Fruit fly (Drosophila melanogaster): ENCODE results near the gene knk.

knk gene

dm6 chr3R:10093252-10094030, 32.0 kb downstream of the knk start (continued):
- no peak for TF ChIP-seq CG7928 (GFP tag; optimal IDR thresholded peaks at IDR 0.05)
- TF ChIP-seq CG8281 (tag; optimal IDR thresholded peaks at IDR 0.05): no peak
- no peak for TF ChIP-seq trh (GFP tag; optimal IDR thresholded peaks at IDR 0.05)
- no peak for TF ChIP-seq corto (GFP tag; optimal IDR thresholded peaks at IDR 0.05)
- TF ChIP-seq chn (GFP tag; optimal IDR thresholded peaks at IDR 0.05): no peak
- TF ChIP-seq CG8089 (GFP tag; optimal IDR thresholded peaks at IDR 0.05): no peak
- TF ChIP-seq YL-1 (GFP tag; optimal IDR thresholded peaks at IDR 0.05): no peak
- TF ChIP-seq CG18262 (tag; optimal IDR thresholded peaks at IDR 0.05): no peak
- no peak for TF ChIP-seq nerfin-1 (tag; optimal IDR thresholded peaks at IDR 0.05)
- TF ChIP-seq CG8924 (tag; optimal IDR thresholded peaks at IDR 0.05): no peak
- TF ChIP-seq gem (tag; optimal IDR thresholded peaks at IDR 0.05): no peak
- no peak for TF ChIP-seq CG7745 (tag; optimal IDR thresholded peaks at IDR 0.05)
- no peak for TF ChIP-seq CG12942 (GFP tag; optimal IDR thresholded peaks at IDR 0.05)
- no peak for TF ChIP-seq br (optimal IDR thresholded peaks at IDR 0.05)
- no peak for TF ChIP-seq gsb-n (tag; optimal IDR thresholded peaks at IDR 0.05)
- no peak for TF ChIP-seq CG12219 (GFP tag; optimal IDR thresholded peaks at IDR 0.05)
- no peak for TF ChIP-seq bab2 (GFP tag; optimal IDR thresholded peaks at IDR 0.05)
- peak; percentile 55 for TF ChIP-seq CG1832 (GFP tag; optimal IDR thresholded peaks at IDR 0.05)
- TF ChIP-seq ftz-f1 (GFP tag; optimal IDR thresholded peaks at IDR 0.05): peak; percentile 90
- TF ChIP-seq Sox102F (GFP tag; optimal IDR thresholded peaks at IDR 0.05): no peak
- TF ChIP-seq Dek (tag; optimal IDR thresholded peaks at IDR 0.05): no peak
- no peak for TF ChIP-seq hb (GFP tag; IDR thresholded peaks at IDR 0.05; ENCODE audit: partially characterized antibody)
- no peak for TF ChIP-seq Hr51 (GFP tag; optimal IDR thresholded peaks at IDR 0.05)
- TF ChIP-seq TFAM (GFP tag; optimal IDR thresholded peaks at IDR 0.05): no peak
- TF ChIP-seq CG14050 (GFP tag; IDR thresholded peaks at IDR 0.05): no peak
- TF ChIP-seq CG34376 (GFP tag; optimal IDR thresholded peaks at IDR 0.05): peak; percentile 56
- TF ChIP-seq CG42726 (GFP tag; IDR thresholded peaks at IDR 0.05; ENCODE audit: partially characterized antibody): 0 out of 2 replicates have a peak, but pooled peaks have one; percentile 17
- TF ChIP-seq Gug (GFP tag; IDR thresholded peaks at IDR 0.05): no peak
- TF ChIP-seq CG33557 (GFP tag; optimal IDR thresholded peaks at IDR 0.05): no peak
- TF ChIP-seq CG2116 (GFP tag; optimal IDR thresholded peaks at IDR 0.05): no peak
- TF ChIP-seq CG14667 (GFP tag; IDR thresholded peaks at IDR 0.05): no peak
- no peak for TF ChIP-seq CG10543 (GFP tag; optimal IDR thresholded peaks at IDR 0.05)
- TF ChIP-seq jing (GFP tag; optimal IDR thresholded peaks at IDR 0.05): no peak
- TF ChIP-seq disco-r (GFP tag; optimal IDR thresholded peaks at IDR 0.05): no peak
- no peak for TF ChIP-seq Sry-δ (GFP tag; optimal IDR thresholded peaks at IDR 0.05)
- TF ChIP-seq cwo (GFP tag; optimal IDR thresholded peaks at IDR 0.05): peak; percentile 57
- peak; percentile 32 for TF ChIP-seq kni (GFP tag; optimal IDR thresholded peaks at IDR 0.05)
- TF ChIP-seq Aef1 (GFP tag; IDR thresholded peaks at IDR 0.05): no peak
- TF ChIP-seq chinmo (GFP tag; IDR thresholded peaks at IDR 0.05; ENCODE audit: partially characterized antibody): peak; percentile 100
- peak; percentile 40; the same call in 1 of the 3 replicates for TF ChIP-seq Dbx (GFP tag; IDR thresholded peaks at IDR 0.05)
- TF ChIP-seq mirr (GFP tag; optimal IDR thresholded peaks at IDR 0.05): peak; percentile 59
- no peak for TF ChIP-seq CG10565 (GFP tag; optimal IDR thresholded peaks at IDR 0.05)
- TF ChIP-seq CG13287 (GFP tag; IDR thresholded peaks at IDR 0.05; ENCODE audit: partially characterized antibody): peak; percentile 44
- no peak for TF ChIP-seq CG12299 (tag; optimal IDR thresholded peaks at IDR 0.05)
- peak; percentile 55 for TF ChIP-seq sob (GFP tag; IDR thresholded peaks at IDR 0.05)
- TF ChIP-seq fd3F (GFP tag; optimal IDR thresholded peaks at IDR 0.05): no peak
- no peak for TF ChIP-seq CHES-1-like (GFP tag; optimal IDR thresholded peaks at IDR 0.05)
- TF ChIP-seq CG4360 (GFP tag; IDR thresholded peaks at IDR 0.05): no peak
- TF ChIP-seq CG18476 (GFP tag; optimal IDR thresholded peaks at IDR 0.05): no peak

All from whole organism, embryonic.